Fruit fly (Drosophila melanogaster) whole organism, embryonic: ENCODE measurements around the gene Gbs-76A.

Experiments
- Asciz ChIP-seq: fragments of 200-800 bp; sonication (Bioruptor generic); optimal IDR thresholded peaks from 2 replicates; lab custom pipeline; 2017; ENCODE audit warnings: missing biosample characterization, mild to moderate bottlenecking, missing genetic modification characterization, missing genetic modification reagents
- CG10431 ChIP-seq: fragments of 200-800 bp; sonication (Bioruptor generic); optimal IDR thresholded peaks from 3 replicates; lab custom pipeline; 2018; ENCODE audit warnings: missing biosample characterization, mild to moderate bottlenecking, missing genetic modification characterization
- CG12071 ChIP-seq: fragments of 200-800 bp; sonication (Bioruptor generic); optimal IDR thresholded peaks from 3 replicates; lab custom pipeline; 2018; ENCODE audit warnings: missing biosample characterization, mild to moderate bottlenecking, missing genetic modification characterization
- CG12744 ChIP-seq: fragments of 200-800 bp; sonication (Bioruptor generic); optimal IDR thresholded peaks from 2 replicates; lab custom pipeline; 2016; ENCODE audit warnings: missing biosample characterization, missing genetic modification characterization
- CG13287 ChIP-seq: fragments of 200-800 bp; sonication (Bioruptor generic); IDR thresholded peaks from 2 replicates; pipeline ENCODE4 v1.3.6; 2022; ENCODE audit warnings: missing biosample characterization, missing genetic modification characterization; ENCODE audit not compliant: partially characterized antibody
- CG13894 ChIP-seq: fragments of 200-800 bp; sonication (Bioruptor generic); optimal IDR thresholded peaks from 3 replicates; lab custom pipeline; 2018; ENCODE audit warnings: missing biosample characterization, mild to moderate bottlenecking, missing genetic modification characterization, moderate library complexity
- CG1602 ChIP-seq: fragments of 200-800 bp; sonication (Bioruptor generic); optimal IDR thresholded peaks from 3 replicates; lab custom pipeline; 2016; ENCODE audit warnings: missing biosample characterization, missing genetic modification characterization
- CG18011 ChIP-seq: fragments of 200-800 bp; sonication (Bioruptor generic); optimal IDR thresholded peaks from 2 replicates; lab custom pipeline; 2017; ENCODE audit warnings: missing biosample characterization, missing genetic modification characterization, mild to moderate bottlenecking, moderate library complexity, missing genotype
- CG32532 ChIP-seq: fragments of 200-800 bp; sonication (Bioruptor generic); IDR thresholded peaks from 2 replicates; pipeline ENCODE4 v1.3.6; 2022; ENCODE audit warnings: missing biosample characterization, missing genetic modification characterization
- CG3407 ChIP-seq: fragments of 200-800 bp; sonication (Bioruptor generic); optimal IDR thresholded peaks from 2 replicates; lab custom pipeline; 2018; ENCODE audit warnings: missing biosample characterization, mild to moderate bottlenecking, missing genetic modification characterization
- CG34376 ChIP-seq: fragments of 200-800 bp; sonication (Bioruptor generic); optimal IDR thresholded peaks from 2 replicates; lab custom pipeline; 2018; ENCODE audit warnings: missing biosample characterization, mild to moderate bottlenecking, missing genetic modification characterization
- CG3995 ChIP-seq: fragments of 200-800 bp; sonication (Bioruptor generic); optimal IDR thresholded peaks from 3 replicates; lab custom pipeline; 2016; ENCODE audit warnings: missing biosample characterization, missing genetic modification characterization
- CG4282 ChIP-seq: fragments of 200-800 bp; sonication (Bioruptor generic); optimal IDR thresholded peaks from 2 replicates; lab custom pipeline; 2016; ENCODE audit warnings: missing biosample characterization, missing genetic modification characterization
- CG4328 ChIP-seq: fragments of 200-800 bp; sonication (Bioruptor generic); optimal IDR thresholded peaks from 3 replicates; lab custom pipeline; 2017; ENCODE audit warnings: missing biosample characterization, missing genetic modification reagents, missing genetic modification characterization
- CG4360 ChIP-seq: fragments of 200-800 bp; sonication (Bioruptor generic); IDR thresholded peaks from 2 replicates; pipeline ENCODE4 v1.3.6; 2022; ENCODE audit warnings: missing biosample characterization, missing genetic modification characterization
- CG8290 ChIP-seq, 3 experiments: fragments of 200-800 bp; sonication (Bioruptor generic); optimal IDR thresholded peaks; 2 replicates each; lab custom pipeline; 2016 to 2019; ENCODE audit warnings: missing biosample characterization in 3 of 3, missing genetic modification characterization in 3 of 3, mild to moderate bottlenecking in 2 of 3, moderate library complexity in 1 of 3
- CG9215 ChIP-seq: fragments of 200-800 bp; sonication (Bioruptor generic); IDR thresholded peaks from 2 replicates; pipeline ENCODE4 v1.3.6; 2022; ENCODE audit warnings: missing biosample characterization, missing genetic modification characterization
- D19B ChIP-seq: fragments of 200-800 bp; sonication (Bioruptor generic); optimal IDR thresholded peaks from 2 replicates; lab custom pipeline; 2017; ENCODE audit warnings: missing biosample characterization, mild to moderate bottlenecking, missing genetic modification characterization
- Gug ChIP-seq: fragments of 200-800 bp; sonication (Bioruptor generic); IDR thresholded peaks from 4 replicates; pipeline ENCODE4 v1.3.6; 2022; ENCODE audit warnings: missing biosample characterization, missing genetic modification characterization
- HHEX ChIP-seq: fragments of 200-800 bp; sonication (Bioruptor generic); optimal IDR thresholded peaks from 3 replicates; lab custom pipeline; 2017; ENCODE audit warnings: missing biosample characterization, mild to moderate bottlenecking, missing genetic modification characterization, missing genetic modification reagents
- Hmx ChIP-seq: fragments of 200-800 bp; sonication (Bioruptor generic); optimal IDR thresholded peaks from 2 replicates; lab custom pipeline; 2016; ENCODE audit warnings: missing biosample characterization, missing genetic modification characterization
- Jarid2 ChIP-seq: fragments of 200-800 bp; sonication (Bioruptor generic); optimal IDR thresholded peaks from 3 replicates; lab custom pipeline; 2017; ENCODE audit warnings: mild to moderate bottlenecking, missing biosample characterization, missing genetic modification reagents, missing genetic modification characterization
- MESR4 ChIP-seq: fragments of 200-800 bp; sonication (Bioruptor generic); optimal IDR thresholded peaks from 2 replicates; lab custom pipeline; 2018; ENCODE audit warnings: missing biosample characterization, mild to moderate bottlenecking, missing genetic modification characterization, moderate library complexity
- Max ChIP-seq: fragments of 200-800 bp; sonication (Bioruptor generic); optimal IDR thresholded peaks from 2 replicates; lab custom pipeline; 2016; ENCODE audit warnings: missing biosample characterization, mild to moderate bottlenecking, missing genetic modification characterization
- Myb ChIP-seq: fragments of 200-800 bp; sonication (Bioruptor generic); optimal IDR thresholded peaks from 2 replicates; lab custom pipeline; 2016; ENCODE audit warnings: missing biosample characterization, missing genetic modification characterization
- PHDP ChIP-seq: fragments of 200-800 bp; sonication (Bioruptor generic); optimal IDR thresholded peaks from 3 replicates; lab custom pipeline; 2018; ENCODE audit warnings: missing biosample characterization, mild to moderate bottlenecking, missing genetic modification characterization, moderate library complexity
- Rx ChIP-seq: fragments of 200-800 bp; sonication (Bioruptor generic); IDR thresholded peaks from 2 replicates; pipeline ENCODE4 v1.3.6; 2022; ENCODE audit warnings: missing biosample characterization, missing genetic modification characterization
- Taf1 ChIP-seq: fragments of 200-800 bp; sonication (Bioruptor generic); IDR thresholded peaks from 2 replicates; pipeline ENCODE4 v1.3.6; 2022; ENCODE audit warnings: missing biosample characterization, missing genetic modification characterization
- chinmo ChIP-seq: fragments of 200-800 bp; sonication (Bioruptor generic); IDR thresholded peaks from 4 replicates; pipeline ENCODE4 v1.3.6; 2022; ENCODE audit warnings: missing biosample characterization, missing genetic modification characterization; ENCODE audit not compliant: partially characterized antibody
- ci ChIP-seq: fragments of 200-800 bp; sonication (Bioruptor generic); IDR thresholded peaks from 3 replicates; pipeline ENCODE4 v1.3.6; 2022; ENCODE audit warnings: missing biosample characterization, missing genetic modification characterization
- dati ChIP-seq: fragments of 200-800 bp; sonication (Bioruptor generic); IDR thresholded peaks from 2 replicates; pipeline ENCODE4 v1.3.6; 2022; ENCODE audit warnings: missing biosample characterization, missing genetic modification characterization
- dimm ChIP-seq: fragments of 200-800 bp; sonication (Bioruptor generic); IDR thresholded peaks from 2 replicates; pipeline ENCODE4 v1.3.6; 2022; ENCODE audit warnings: missing biosample characterization, missing genetic modification characterization
- disco-r ChIP-seq: fragments of 200-800 bp; sonication (Bioruptor generic); optimal IDR thresholded peaks from 2 replicates; lab custom pipeline; 2016; ENCODE audit warnings: missing biosample characterization, missing genetic modification characterization
- dmrt11E ChIP-seq: fragments of 200-800 bp; sonication (Bioruptor generic); optimal IDR thresholded peaks from 3 replicates; lab custom pipeline; 2018; ENCODE audit warnings: missing biosample characterization, mild to moderate bottlenecking, missing genetic modification characterization, moderate library complexity
- dysf ChIP-seq: fragments of 200-800 bp; sonication (Bioruptor generic); IDR thresholded peaks from 3 replicates; pipeline ENCODE4 v1.3.6; 2022; ENCODE audit warnings: missing biosample characterization, missing genetic modification characterization
- exex ChIP-seq: fragments of 200-800 bp; sonication (Bioruptor generic); optimal IDR thresholded peaks from 4 replicates; lab custom pipeline; 2018; ENCODE audit warnings: missing biosample characterization, mild to moderate bottlenecking, missing genetic modification characterization, moderate library complexity
- ftz-f1 ChIP-seq: fragments of 200-800 bp; sonication (Bioruptor generic); optimal IDR thresholded peaks from 2 replicates; lab custom pipeline; 2016; ENCODE audit warnings: missing biosample characterization, missing genetic modification characterization
- gce ChIP-seq: fragments of 200-800 bp; sonication (Bioruptor generic); IDR thresholded peaks from 3 replicates; pipeline ENCODE4 v1.3.6; 2022; ENCODE audit warnings: missing biosample characterization, missing genetic modification characterization
- gfzf ChIP-seq: fragments of 200-800 bp; sonication (Bioruptor generic); optimal IDR thresholded peaks from 2 replicates; lab custom pipeline; 2016; ENCODE audit warnings: missing biosample characterization, mild to moderate bottlenecking, missing genetic modification characterization, moderate library complexity
- h ChIP-seq: fragments of >200 bp; optimal IDR thresholded peaks from 2 replicates; lab custom pipeline; 2017
- ham ChIP-seq: fragments of 200-800 bp; sonication (Bioruptor generic); IDR thresholded peaks from 2 replicates; pipeline ENCODE4 v1.3.6; 2022; ENCODE audit warnings: missing biosample characterization, missing genetic modification characterization
- jing ChIP-seq: fragments of 200-800 bp; sonication (Bioruptor generic); optimal IDR thresholded peaks from 2 replicates; lab custom pipeline; 2018; ENCODE audit warnings: missing biosample characterization, mild to moderate bottlenecking, missing genetic modification characterization
- mirr ChIP-seq: fragments of 200-800 bp; sonication (Bioruptor generic); optimal IDR thresholded peaks from 3 replicates; lab custom pipeline; 2018; ENCODE audit warnings: missing biosample characterization, mild to moderate bottlenecking, missing genetic modification characterization
- schlank ChIP-seq: fragments of 200-800 bp; sonication (Bioruptor generic); optimal IDR thresholded peaks from 2 replicates; lab custom pipeline; 2018; ENCODE audit warnings: missing biosample characterization, mild to moderate bottlenecking, missing genetic modification characterization
- scrt ChIP-seq: fragments of 200-800 bp; sonication (Bioruptor generic); optimal IDR thresholded peaks from 2 replicates; lab custom pipeline; 2018; ENCODE audit warnings: missing biosample characterization, mild to moderate bottlenecking, missing genetic modification characterization, moderate library complexity
- sens ChIP-seq: fragments of 200-800 bp; sonication (Bioruptor generic); peaks from one replicate; lab custom pipeline; 2016; ENCODE audit warnings: missing biosample characterization, missing genetic modification characterization
- tin ChIP-seq: fragments of 200-800 bp; sonication (Bioruptor generic); optimal IDR thresholded peaks from 3 replicates; lab custom pipeline; 2016; ENCODE audit warnings: missing biosample characterization, missing genetic modification characterization
- unpg ChIP-seq: fragments of 200-800 bp; sonication (Bioruptor generic); optimal IDR thresholded peaks from 3 replicates; lab custom pipeline; 2018; ENCODE audit warnings: missing biosample characterization, mild to moderate bottlenecking, missing genetic modification characterization, moderate library complexity
- vnd ChIP-seq: fragments of 200-800 bp; sonication (Bioruptor generic); IDR thresholded peaks from 3 replicates; pipeline ENCODE4 v1.3.6; 2022; ENCODE audit warnings: missing biosample characterization, missing genetic modification characterization; ENCODE audit not compliant: partially characterized antibody
- zfh2 ChIP-seq: fragments of 200-800 bp; sonication (Bioruptor generic); optimal IDR thresholded peaks from 2 replicates; lab custom pipeline; 2016; ENCODE audit warnings: missing biosample characterization, missing genetic modification characterization

The Gbs-76A gene

dm6 chr3L:19268720-19269401 lies 23.7 kb downstream of the Gbs-76A start, which contains the start of the genes Aldh7A1 and CG14085 (continued):
- no peak for TF ChIP-seq CG4360 (GFP tag; lab: Robert Waterston, UW)
- no peak for TF ChIP-seq MESR4
- no peak for TF ChIP-seq CG9215 (GFP tag; lab: Robert Waterston, UW)
- no peak for TF ChIP-seq CG3995 (GFP tag; lab: Kevin White, UChicago)
- TF ChIP-seq CG12071: no peak
- TF ChIP-seq h (lab: Kevin White, UChicago): no peak
- no peak for TF ChIP-seq PHDP (tag; lab: Kevin White, UChicago)
- no peak for TF ChIP-seq dati (GFP tag; lab: Robert Waterston, UW)
- TF ChIP-seq Gug: no peak
- no peak for TF ChIP-seq CG8290 (GFP tag; optimal IDR thresholded peaks at IDR 0.05; lab: Kevin White, UChicago)
- TF ChIP-seq CG8290 (tag; optimal IDR thresholded peaks at IDR 0.05; lab: Kevin White, UChicago): no peak
- TF ChIP-seq disco-r (GFP tag; lab: Kevin White, UChicago): no peak
- TF ChIP-seq Jarid2 (GFP tag; lab: Kevin White, UChicago): peak; percentile 65
- no peak; the same call in 1 of the 2 replicates for TF ChIP-seq ham (GFP tag; lab: Robert Waterston, UW)
- no peak for TF ChIP-seq dmrt11E (tag; lab: Kevin White, UChicago)
- TF ChIP-seq zfh2: no peak
- TF ChIP-seq CG13287 (GFP tag; lab: Robert Waterston, UW): no peak; the same call in 1 of the 2 replicates
- 0 out of 3 replicates have a peak, but pooled peaks have one; percentile 37 for TF ChIP-seq gce (GFP tag; lab: Robert Waterston, UW)
- TF ChIP-seq Hmx (GFP tag; lab: Kevin White, UChicago): no peak
- peak; percentile 36 for TF ChIP-seq ftz-f1 (GFP tag; lab: Kevin White, UChicago)
- no peak for TF ChIP-seq jing (GFP tag; lab: Kevin White, UChicago)
- no peak for TF ChIP-seq Taf1
- no peak for TF ChIP-seq CG1602 (GFP tag; lab: Kevin White, UChicago)
- peak; percentile 82 for TF ChIP-seq exex (tag; lab: Kevin White, UChicago)
- peak; percentile 92; the same call in 3 of the 4 replicates for TF ChIP-seq chinmo (GFP tag; lab: Robert Waterston, UW)
- TF ChIP-seq CG32532 (GFP tag; lab: Robert Waterston, UW): no peak
- TF ChIP-seq schlank (tag; lab: Kevin White, UChicago): no peak
- TF ChIP-seq unpg: no peak
- no peak for TF ChIP-seq CG12744 (GFP tag; lab: Kevin White, UChicago)
- TF ChIP-seq CG4328 (GFP tag; lab: Kevin White, UChicago): no peak
- TF ChIP-seq sens (GFP tag; lab: Kevin White, UChicago): peak; percentile 28
- TF ChIP-seq CG34376 (GFP tag; lab: Kevin White, UChicago): peak; percentile 90
- TF ChIP-seq vnd (GFP tag; lab: Robert Waterston, UW): 0 out of 3 replicates have a peak, but pooled peaks have one; percentile 38
- TF ChIP-seq dimm (GFP tag; lab: Robert Waterston, UW): no peak
- no peak for TF ChIP-seq mirr (GFP tag; lab: Kevin White, UChicago)
- TF ChIP-seq ci (GFP tag; lab: Robert Waterston, UW): no peak
- no peak for TF ChIP-seq tin (GFP tag; lab: Kevin White, UChicago)
- no peak for TF ChIP-seq CG3407 (GFP tag; lab: Kevin White, UChicago)
- no peak for TF ChIP-seq CG10431 (GFP tag; lab: Kevin White, UChicago)
- TF ChIP-seq Max (GFP tag; lab: Kevin White, UChicago): peak; percentile 34
- no peak for TF ChIP-seq CG4282 (GFP tag; lab: Kevin White, UChicago)
- no peak for TF ChIP-seq HHEX
- no peak for TF ChIP-seq Rx (GFP tag; lab: Robert Waterston, UW)
- no peak for TF ChIP-seq Myb (GFP tag; lab: Kevin White, UChicago)
- no peak for TF ChIP-seq CG18011 (GFP tag; lab: Kevin White, UChicago)
- TF ChIP-seq dysf (GFP tag; lab: Robert Waterston, UW): no peak
- no peak for TF ChIP-seq CG13894 (tag; lab: Kevin White, UChicago)
- no peak for TF ChIP-seq scrt
- TF ChIP-seq gfzf (GFP tag; lab: Kevin White, UChicago): no peak
- no peak for TF ChIP-seq Asciz (GFP tag; lab: Kevin White, UChicago)
- TF ChIP-seq D19B (GFP tag; lab: Kevin White, UChicago): no peak
